Fruit fly (Drosophila melanogaster) whole organism, embryonic: ENCODE measurements around the gene CG12009.

Experiments
- CG10462 ChIP-seq: fragments of 200-800 bp; sonication (Bioruptor generic); optimal IDR thresholded peaks from 2 replicates; lab custom pipeline; 2016; ENCODE audit warnings: missing biosample characterization, missing genetic modification characterization
- CG11723 ChIP-seq: fragments of 200-800 bp; sonication (Bioruptor generic); optimal IDR thresholded peaks from 2 replicates; lab custom pipeline; 2017; ENCODE audit warnings: missing biosample characterization, mild to moderate bottlenecking, missing genetic modification characterization
- CG12391 ChIP-seq: fragments of 200-800 bp; sonication (Bioruptor generic); optimal IDR thresholded peaks from 3 replicates; lab custom pipeline; 2018; ENCODE audit warnings: missing biosample characterization, mild to moderate bottlenecking, missing genetic modification characterization, moderate library complexity
- CG12659 ChIP-seq: fragments of 200-800 bp; sonication (Bioruptor generic); optimal IDR thresholded peaks from 3 replicates; lab custom pipeline; 2017; ENCODE audit warnings: mild to moderate bottlenecking, missing biosample characterization, missing genetic modification reagents, missing genetic modification characterization
- CG13287 ChIP-seq: fragments of 200-800 bp; sonication (Bioruptor generic); IDR thresholded peaks from 2 replicates; pipeline ENCODE4 v1.3.6; 2022; ENCODE audit warnings: missing biosample characterization, missing genetic modification characterization; ENCODE audit not compliant: partially characterized antibody
- CG13424 ChIP-seq: fragments of 200-800 bp; sonication (Bioruptor generic); optimal IDR thresholded peaks from 2 replicates; lab custom pipeline; 2019; ENCODE audit warnings: missing biosample characterization, mild to moderate bottlenecking, missing genetic modification characterization, moderate library complexity
- CG14965 ChIP-seq: fragments of 200-800 bp; sonication (Bioruptor generic); optimal IDR thresholded peaks from 2 replicates; lab custom pipeline; 2016; ENCODE audit warnings: missing biosample characterization, missing genetic modification characterization, borderline replicate concordance
- CG18262 ChIP-seq: fragments of 200-800 bp; optimal IDR thresholded peaks from 3 replicates; lab custom pipeline; 2019; ENCODE audit warnings: missing biosample characterization, mild to moderate bottlenecking, missing genetic modification characterization, moderate library complexity
- CG32532 ChIP-seq: fragments of 200-800 bp; sonication (Bioruptor generic); IDR thresholded peaks from 2 replicates; pipeline ENCODE4 v1.3.6; 2022; ENCODE audit warnings: missing biosample characterization, missing genetic modification characterization
- CG3407 ChIP-seq: fragments of 200-800 bp; sonication (Bioruptor generic); optimal IDR thresholded peaks from 2 replicates; lab custom pipeline; 2018; ENCODE audit warnings: missing biosample characterization, mild to moderate bottlenecking, missing genetic modification characterization
- CG34224 ChIP-seq: fragments of 200-800 bp; sonication (Bioruptor generic); IDR thresholded peaks from 3 replicates; pipeline ENCODE4 v1.3.6; 2022; ENCODE audit warnings: missing biosample characterization, missing genetic modification characterization; ENCODE audit not compliant: partially characterized antibody
- CG3726 ChIP-seq: fragments of 200-800 bp; sonication (Bioruptor generic); IDR thresholded peaks from 3 replicates; pipeline ENCODE4, ENCODE4 v1.3.6; 2022; ENCODE audit warnings: missing biosample characterization, missing genetic modification characterization
- CG3838 ChIP-seq: fragments of 200-800 bp; sonication (Bioruptor generic); optimal IDR thresholded peaks from 3 replicates; lab custom pipeline; 2016; ENCODE audit warnings: missing biosample characterization, missing genetic modification characterization
- CG3847 ChIP-seq: fragments of 200-800 bp; sonication (Bioruptor generic); IDR thresholded peaks from 2 replicates; pipeline ENCODE4 v1.3.6; 2022; ENCODE audit warnings: missing biosample characterization, missing genetic modification characterization
- CG6689 ChIP-seq: fragments of 200-800 bp; sonication (Bioruptor generic); IDR thresholded peaks from 2 replicates; pipeline ENCODE4 v1.3.6; 2022; ENCODE audit warnings: missing biosample characterization, missing genetic modification characterization
- CTCF ChIP-seq: fragments of 200-800 bp; sonication (Bioruptor generic); optimal IDR thresholded peaks from 2 replicates; lab custom pipeline; 2017; ENCODE audit warnings: missing biosample characterization, mild to moderate bottlenecking, missing genetic modification characterization, moderate library complexity
- Dll ChIP-seq: fragments of 200-800 bp; sonication (Bioruptor generic); IDR thresholded peaks from 4 replicates; pipeline ENCODE4 v1.3.6; 2022; ENCODE audit warnings: missing biosample characterization, missing genetic modification characterization; ENCODE audit not compliant: partially characterized antibody
- HLH4C ChIP-seq: fragments of 200-800 bp; sonication (Bioruptor generic); IDR thresholded peaks from 3 replicates; pipeline ENCODE4 v1.3.6; 2022; ENCODE audit warnings: missing biosample characterization, missing genetic modification characterization; ENCODE audit not compliant: partially characterized antibody
- Hand ChIP-seq: fragments of 200-800 bp; sonication (Bioruptor generic); optimal IDR thresholded peaks from 2 replicates; lab custom pipeline; 2017; ENCODE audit warnings: mild to moderate bottlenecking, missing biosample characterization, missing genetic modification reagents, missing genetic modification characterization
- Hey ChIP-seq: fragments of 200-800 bp; sonication (Bioruptor generic); optimal IDR thresholded peaks from 3 replicates; lab custom pipeline; 2018; ENCODE audit warnings: missing biosample characterization, mild to moderate bottlenecking, missing genetic modification characterization
- MESR4 ChIP-seq: fragments of 200-800 bp; sonication (Bioruptor generic); optimal IDR thresholded peaks from 2 replicates; lab custom pipeline; 2018; ENCODE audit warnings: missing biosample characterization, mild to moderate bottlenecking, missing genetic modification characterization, moderate library complexity
- Stat92E ChIP-seq, 3 experiments: fragments of >200 bp in 2 of 3; fragments of 200-800 bp in 1 of 3; sonication (Bioruptor generic) in 1 of 3; optimal IDR thresholded peaks; 2 replicates each; lab custom pipeline; 2017 to 2019; ENCODE audit warnings: missing biosample characterization in 3 of 3, missing genetic modification characterization in 3 of 3, mild to moderate bottlenecking in 1 of 3, moderate library complexity in 1 of 3
- Tbp ChIP-seq: fragments of >200 bp; optimal IDR thresholded peaks from 2 replicates; lab custom pipeline; 2018; ENCODE audit warnings: missing biosample characterization, missing genetic modification characterization
- Usf ChIP-seq: fragments of 200-800 bp; sonication (Bioruptor generic); optimal IDR thresholded peaks from 2 replicates; lab custom pipeline; 2017; ENCODE audit warnings: missing genotype, missing biosample characterization, missing genetic modification characterization
- al ChIP-seq: fragments of 200-800 bp; sonication (Bioruptor generic); IDR thresholded peaks from 2 replicates; pipeline ENCODE4 v1.3.6; 2022; ENCODE audit warnings: missing biosample characterization, missing genetic modification characterization
- amos ChIP-seq: fragments of 200-800 bp; sonication (Bioruptor generic); IDR thresholded peaks from 2 replicates; pipeline ENCODE4 v1.3.6; 2022; ENCODE audit warnings: missing biosample characterization, missing genetic modification characterization; ENCODE audit not compliant: partially characterized antibody
- br ChIP-seq: fragments of >200 bp; optimal IDR thresholded peaks from 2 replicates; lab custom pipeline; 2017
- danr ChIP-seq: fragments of 200-800 bp; sonication (Bioruptor generic); IDR thresholded peaks from 2 replicates; pipeline ENCODE4 v1.3.6; 2022; ENCODE audit warnings: missing biosample characterization, missing genetic modification characterization
- dati ChIP-seq: fragments of 200-800 bp; sonication (Bioruptor generic); IDR thresholded peaks from 2 replicates; pipeline ENCODE4 v1.3.6; 2022; ENCODE audit warnings: missing biosample characterization, missing genetic modification characterization
- ewg ChIP-seq: fragments of 200-800 bp; sonication (Bioruptor generic); optimal IDR thresholded peaks from 3 replicates; lab custom pipeline; 2017; ENCODE audit warnings: mild to moderate bottlenecking, missing biosample characterization, missing genetic modification reagents, missing genetic modification characterization
- ftz-f1 ChIP-seq: fragments of 200-800 bp; sonication (Bioruptor generic); optimal IDR thresholded peaks from 2 replicates; lab custom pipeline; 2016; ENCODE audit warnings: missing biosample characterization, missing genetic modification characterization
- gcm2 ChIP-seq: fragments of 200-800 bp; sonication (Bioruptor generic); optimal IDR thresholded peaks from 2 replicates; lab custom pipeline; 2016; ENCODE audit warnings: missing biosample characterization, missing genetic modification characterization
- gro ChIP-seq: fragments of 200-800 bp; sonication (Bioruptor generic); optimal IDR thresholded peaks from 2 replicates; lab custom pipeline; 2016; ENCODE audit warnings: missing biosample characterization, missing genetic modification characterization
- ind ChIP-seq: fragments of 200-800 bp; sonication (Bioruptor generic); optimal IDR thresholded peaks from 3 replicates; lab custom pipeline; 2016; ENCODE audit warnings: missing biosample characterization, missing genetic modification characterization
- jing ChIP-seq: fragments of 200-800 bp; sonication (Bioruptor generic); optimal IDR thresholded peaks from 2 replicates; lab custom pipeline; 2018; ENCODE audit warnings: missing biosample characterization, mild to moderate bottlenecking, missing genetic modification characterization
- ken ChIP-seq: fragments of 200-800 bp; sonication (Bioruptor generic); IDR thresholded peaks from 3 replicates; pipeline ENCODE4 v1.3.6; 2022; ENCODE audit warnings: missing biosample characterization, missing genetic modification characterization
- lov ChIP-seq, 2 experiments: fragments of 200-800 bp in 1 of 2; fragments of >200 bp in 1 of 2; sonication (Bioruptor generic) in 1 of 2; IDR thresholded peaks in 1 of 2; optimal IDR thresholded peaks in 1 of 2; 2 replicates in 1 of 2; 3 replicates in 1 of 2; pipeline versions ENCODE4 v1.3.6 to Lab custom; 2017 to 2022; ENCODE audit warnings: missing biosample characterization in 1 of 2, missing genetic modification characterization in 1 of 2
- luna ChIP-seq: fragments of 200-800 bp; sonication (Bioruptor generic); optimal IDR thresholded peaks from 2 replicates; lab custom pipeline; 2016; ENCODE audit warnings: missing biosample characterization, missing genetic modification characterization
- nerfin-1 ChIP-seq: fragments of 200-800 bp; sonication (Bioruptor generic); optimal IDR thresholded peaks from 3 replicates; lab custom pipeline; 2019; ENCODE audit warnings: missing biosample characterization, mild to moderate bottlenecking, missing genetic modification characterization, moderate library complexity
- nmo ChIP-seq: fragments of 200-800 bp; sonication (Bioruptor generic); optimal IDR thresholded peaks from 2 replicates; lab custom pipeline; 2018; ENCODE audit warnings: missing biosample characterization, mild to moderate bottlenecking, missing genetic modification characterization, moderate library complexity
- peb ChIP-seq: fragments of 200-800 bp; sonication (Bioruptor generic); IDR thresholded peaks from 2 replicates; pipeline ENCODE4 v1.3.6; 2022; ENCODE audit warnings: missing biosample characterization, missing genetic modification characterization
- pzg ChIP-seq: fragments of 200-800 bp; sonication (Bioruptor generic); optimal IDR thresholded peaks from 3 replicates; lab custom pipeline; 2018; ENCODE audit warnings: missing biosample characterization, mild to moderate bottlenecking, missing genetic modification characterization, moderate library complexity
- sim ChIP-seq: fragments of 200-800 bp; sonication (Bioruptor generic); IDR thresholded peaks from 2 replicates; pipeline ENCODE4 v1.3.6; 2022; ENCODE audit warnings: missing biosample characterization, missing genetic modification characterization
- sna ChIP-seq: fragments of 200-800 bp; sonication (Bioruptor generic); IDR thresholded peaks from 2 replicates; pipeline ENCODE4 v1.3.6; 2022; ENCODE audit warnings: missing biosample characterization, missing genetic modification characterization; ENCODE audit not compliant: partially characterized antibody
- so ChIP-seq: fragments of 200-800 bp; sonication (Bioruptor generic); IDR thresholded peaks from 3 replicates; pipeline ENCODE4 v1.3.6; 2022; ENCODE audit warnings: missing biosample characterization, missing genetic modification characterization
- wdn ChIP-seq: fragments of 200-800 bp; sonication (Bioruptor generic); IDR thresholded peaks from 2 replicates; pipeline ENCODE4 v1.3.6; 2022; ENCODE audit warnings: missing biosample characterization, missing genetic modification characterization
- wor ChIP-seq: fragments of 200-800 bp; sonication (Bioruptor generic); IDR thresholded peaks from 2 replicates; pipeline ENCODE4 v1.3.6; 2022; ENCODE audit warnings: missing biosample characterization, missing genetic modification characterization
- zen2 ChIP-seq: fragments of 200-800 bp; sonication (Bioruptor generic); IDR thresholded peaks from 3 replicates; pipeline ENCODE4 v1.3.6; 2022; ENCODE audit warnings: missing biosample characterization, missing genetic modification characterization; ENCODE audit not compliant: partially characterized antibody

The CG12009 gene

dm6 chr3L:3249997-3250774 is 41.1 kb upstream of the CG12009 start (continued):
- TF ChIP-seq CG3847 (GFP tag; lab: Robert Waterston, UW) (peak; percentile 89), dati (peak; percentile 38; the same call in 1 of the 2 replicates), al (peak; percentile 87), CTCF (GFP tag; lab: Kevin White, UChicago) (peak; percentile 59), CG3838 (GFP tag; lab: Kevin White, UChicago) (peak; percentile 90), nerfin-1 (tag; lab: Kevin White, UChicago) (peak; percentile 92), wdn (no peak; the same call in none of the 2 replicates), nmo (GFP tag; lab: Kevin White, UChicago) (peak; percentile 98), wor (peak; percentile 91), ewg (GFP tag; lab: Kevin White, UChicago) (peak; percentile 91), Tbp (no peak), CG12391 (tag; lab: Kevin White, UChicago) (peak; percentile 96), gro (peak; percentile 88), CG13287 (peak; percentile 50), peb (GFP tag; lab: Robert Waterston, UW) (peak; percentile 59), pzg (GFP tag; lab: Kevin White, UChicago) (no peak), CG3726 (GFP tag; lab: Robert Waterston, UW) (peak; percentile 64; the same call in 2 of the 3 replicates), Hey (tag; lab: Kevin White, UChicago) (peak; percentile 71), MESR4 (GFP tag; lab: Kevin White, UChicago) (no peak), jing (GFP tag; lab: Kevin White, UChicago) (peak; percentile 88), Dll (GFP tag; lab: Robert Waterston, UW) (no peak), Usf (GFP tag; lab: Kevin White, UChicago) (peak; percentile 96), CG18262 (tag; lab: Kevin White, UChicago) (peak; percentile 98), Stat92E (GFP tag; optimal IDR thresholded peaks at IDR 0.05; lab: Kevin White, UChicago) (peak in 1 of 3 experiments; percentile 77), CG34224 (GFP tag; lab: Robert Waterston, UW) (no peak; the same call in 2 of the 3 replicates), CG32532 (GFP tag; lab: Robert Waterston, UW) (peak; percentile 82), CG13424 (tag; lab: Kevin White, UChicago) (peak; percentile 97), zen2 (GFP tag; lab: Robert Waterston, UW) (0 out of 3 replicates have a peak, but pooled peaks have one; percentile 6), CG3407 (GFP tag; lab: Kevin White, UChicago) (peak; percentile 88), danr (GFP tag; lab: Robert Waterston, UW) (peak; percentile 83), amos (no peak; the same call in 1 of the 2 replicates), so (peak; percentile 67; the same call in 1 of the 3 replicates), ken (GFP tag; lab: Robert Waterston, UW) (peak; percentile 71; the same call in 2 of the 3 replicates), br (lab: Kevin White, UChicago) (no peak), CG6689 (GFP tag; lab: Robert Waterston, UW) (peak; percentile 89), CG14965 (peak; percentile 56), ftz-f1 (GFP tag; lab: Kevin White, UChicago) (peak; percentile 91), Hand (GFP tag; lab: Kevin White, UChicago) (peak; percentile 90), luna (GFP tag; lab: Kevin White, UChicago) (peak; percentile 78), CG10462 (GFP tag; lab: Kevin White, UChicago) (peak; percentile 94), sim (GFP tag; lab: Robert Waterston, UW) (peak; percentile 58; the same call in 1 of the 2 replicates), gcm2 (GFP tag; lab: Kevin White, UChicago) (peak; percentile 90), HLH4C (no peak), CG12659 (GFP tag; lab: Kevin White, UChicago) (peak; percentile 98), sna (no peak), lov (optimal IDR thresholded peaks at IDR 0.05; lab: Kevin White, UChicago) (no peak), lov (GFP tag; IDR thresholded peaks at IDR 0.05; lab: Robert Waterston, UW) (peak; percentile 61; the same call in 1 of the 3 replicates), CG11723 (peak; percentile 96), ind (GFP tag; lab: Kevin White, UChicago) (peak; percentile 95)
